Worm (Caenorhabditis elegans): ENCODE data around the gene sulp-5.

The sulp-5 gene

DNA sequence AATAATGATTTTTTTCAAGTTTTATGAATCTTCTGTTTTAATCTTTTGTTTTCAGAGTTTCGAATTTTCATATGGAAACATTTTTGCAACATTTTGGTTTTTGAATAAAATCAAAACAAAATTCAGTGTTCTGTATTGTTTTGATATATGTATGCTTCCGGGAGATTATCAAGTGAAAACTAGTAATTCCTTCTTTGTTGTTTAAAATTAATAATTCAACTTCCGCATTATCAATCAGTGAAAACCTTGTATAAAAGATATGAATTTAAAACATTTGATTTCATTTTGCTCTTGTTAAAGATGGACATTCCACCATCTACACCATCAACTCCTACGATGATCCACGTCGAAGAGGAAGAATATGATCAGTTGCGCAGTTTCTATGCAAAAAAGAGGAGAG lies at the start of gene sulp-5:
Gene sulp-5, plus strand, starts transcription at position 301 of the 400 bp plus-strand sequence.
- TF ChIP-seq unc-62 (GFP tag; optimal IDR thresholded peaks at IDR 0.05), result no peak
- no peak for TF ChIP-seq nhr-10 (tag; optimal IDR thresholded peaks at IDR 0.05)
- TF ChIP-seq unc-55 (GFP tag; optimal IDR thresholded peaks at IDR 0.05), result no peak
- TF ChIP-seq gmeb-1 (tag; optimal IDR thresholded peaks at IDR 0.05), result no peak
- TF ChIP-seq sma-9 (GFP tag; optimal IDR thresholded peaks at IDR 0.05), result no peak
- TF ChIP-seq sma-9 (tag; optimal IDR thresholded peaks at IDR 0.05), result no peak
- no peak for TF ChIP-seq ama-1 (optimal IDR thresholded peaks at IDR 0.05)
- TF ChIP-seq nhr-11 (tag; optimal IDR thresholded peaks at IDR 0.05), result no peak
- no peak for TF ChIP-seq snpc-4 (tag; optimal IDR thresholded peaks at IDR 0.05)
- no peak for TF ChIP-seq C34F6.9 (tag; optimal IDR thresholded peaks at IDR 0.05)
- no peak for TF ChIP-seq sem-4 (tag; optimal IDR thresholded peaks at IDR 0.05)
- TF ChIP-seq mbf-1 (tag; optimal IDR thresholded peaks at IDR 0.05), result no peak
- TF ChIP-seq blmp-1 (tag; optimal IDR thresholded peaks at IDR 0.05; ENCODE audit: insufficient read depth), result no peak
- TF ChIP-seq R02D3.7 (tag; optimal IDR thresholded peaks at IDR 0.05), result no peak
- no peak for TF ChIP-seq nhr-23 (tag; optimal IDR thresholded peaks at IDR 0.05)
- TF ChIP-seq nhr-12 (tag; optimal IDR thresholded peaks at IDR 0.05), result no peak
- no peak for TF ChIP-seq dmd-4 (tag; optimal IDR thresholded peaks at IDR 0.05)
- no peak for TF ChIP-seq lin-11 (tag; optimal IDR thresholded peaks at IDR 0.05)

DNA sequence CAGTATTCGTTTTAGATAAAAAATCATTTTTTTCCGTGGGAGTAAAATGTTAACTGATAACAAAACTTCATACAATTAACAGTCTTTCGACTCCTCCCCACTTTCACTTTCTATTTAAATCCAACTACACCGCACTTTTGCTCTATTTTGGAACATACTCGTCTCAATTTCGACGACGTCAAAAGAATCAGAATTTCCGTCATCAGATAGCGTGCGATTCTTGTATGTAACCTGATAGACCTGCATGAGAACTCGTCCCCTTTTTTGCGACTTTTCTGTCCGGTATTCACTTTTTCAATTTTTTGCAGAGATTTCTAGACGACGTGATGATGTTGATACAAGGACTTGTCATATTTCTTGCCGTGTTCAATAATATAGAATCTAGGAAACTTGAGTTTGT lies 46.5 kb upstream of the sulp-5 start, which contains the start of gene pho-8:
Gene pho-8, plus strand, starts transcription at position 301 of the 400 bp plus-strand sequence.
- no peak for TF ChIP-seq ztf-11 (tag; optimal IDR thresholded peaks at IDR 0.05)
- no peak for TF ChIP-seq ceh-82 (tag; optimal IDR thresholded peaks at IDR 0.05)

DNA sequence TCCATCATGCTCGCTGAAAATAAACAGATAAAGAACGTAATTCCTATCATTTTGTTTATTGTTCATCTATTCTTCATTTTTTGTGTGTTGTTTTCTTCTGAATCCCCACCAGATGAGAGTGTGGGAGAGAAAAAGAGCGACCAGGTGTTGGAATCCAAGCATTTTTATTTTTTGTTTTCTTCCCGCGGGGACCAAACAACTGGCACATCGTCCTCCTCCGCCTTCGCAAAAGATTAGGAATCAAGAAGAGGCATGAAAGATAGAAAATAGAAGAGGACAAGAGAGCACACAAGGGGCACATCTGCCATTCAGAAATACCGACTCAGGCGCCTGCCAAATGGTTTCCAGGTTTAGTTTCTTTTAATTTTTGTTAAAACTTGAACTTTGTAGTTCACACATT lies 43.8 kb upstream of the sulp-5 start, which contains the start of gene R13H4.2:
Gene R13H4.2, plus strand, starts transcription at position 319 of the 400 bp plus-strand sequence.
- peak; percentile 15 for TF ChIP-seq sma-9 (GFP tag; optimal IDR thresholded peaks at IDR 0.05)
- TF ChIP-seq sma-9 (tag; optimal IDR thresholded peaks at IDR 0.05), result no peak
- peak; percentile 36 for TF ChIP-seq F13H6.1 (tag; optimal IDR thresholded peaks at IDR 0.05)
- TF ChIP-seq lin-11 (tag; optimal IDR thresholded peaks at IDR 0.05), result no peak
- no peak for TF ChIP-seq C34F6.9 (tag; optimal IDR thresholded peaks at IDR 0.05)
- peak in 1 of 2 experiments; percentile 22 for TF ChIP-seq lsy-2 (tag; optimal IDR thresholded peaks at IDR 0.05)
- peak; percentile 18 for TF ChIP-seq nhr-129 (tag; optimal IDR thresholded peaks at IDR 0.05)

DNA sequence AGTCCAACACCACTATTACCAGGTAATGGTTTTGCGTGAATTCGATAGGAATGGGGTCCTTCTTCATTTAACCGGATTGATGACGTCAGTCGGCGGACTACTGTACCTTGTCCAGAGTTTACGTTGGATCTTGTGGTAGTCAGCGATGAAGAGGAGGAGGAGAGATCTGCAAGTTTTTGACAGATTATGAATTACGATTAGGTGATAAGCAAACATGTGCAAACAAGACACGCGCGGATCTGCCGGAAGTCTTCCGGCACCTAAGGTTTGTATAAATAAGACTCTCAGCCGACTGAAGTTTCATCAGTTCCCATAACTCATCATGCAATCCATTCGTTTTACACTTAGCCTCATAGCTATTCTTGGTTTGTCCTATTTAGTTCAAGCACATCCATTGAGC lies 40.6 kb upstream of the sulp-5 start, which contains the start of gene idpb-5:
Gene idpb-5, plus strand, starts transcription at position 301 of the 400 bp plus-strand sequence.
- TF ChIP-seq egl-27 (tag; optimal IDR thresholded peaks at IDR 0.05) (no peak), peb-1 (tag; optimal IDR thresholded peaks at IDR 0.05) (no peak), ztf-4 (tag; optimal IDR thresholded peaks at IDR 0.05) (no peak), unc-55 (GFP tag; optimal IDR thresholded peaks at IDR 0.05) (no peak), alr-1 (tag; optimal IDR thresholded peaks at IDR 0.05) (no peak), R02D3.7 (tag; optimal IDR thresholded peaks at IDR 0.05) (no peak), aly-2 (tag; optimal IDR thresholded peaks at IDR 0.05) (no peak), sem-4 (tag; optimal IDR thresholded peaks at IDR 0.05) (no peak), crh-2 (tag; optimal IDR thresholded peaks at IDR 0.05) (no peak), sma-3 (GFP tag; optimal IDR thresholded peaks at IDR 0.05) (no peak), lin-13 (GFP tag; optimal IDR thresholded peaks at IDR 0.05) (no peak), nhr-25 (tag; optimal IDR thresholded peaks at IDR 0.05) (no peak), blmp-1 (tag; optimal IDR thresholded peaks at IDR 0.05; ENCODE audit: insufficient read depth) (no peak), fos-1 (tag; optimal IDR thresholded peaks at IDR 0.05) (no peak)

DNA sequence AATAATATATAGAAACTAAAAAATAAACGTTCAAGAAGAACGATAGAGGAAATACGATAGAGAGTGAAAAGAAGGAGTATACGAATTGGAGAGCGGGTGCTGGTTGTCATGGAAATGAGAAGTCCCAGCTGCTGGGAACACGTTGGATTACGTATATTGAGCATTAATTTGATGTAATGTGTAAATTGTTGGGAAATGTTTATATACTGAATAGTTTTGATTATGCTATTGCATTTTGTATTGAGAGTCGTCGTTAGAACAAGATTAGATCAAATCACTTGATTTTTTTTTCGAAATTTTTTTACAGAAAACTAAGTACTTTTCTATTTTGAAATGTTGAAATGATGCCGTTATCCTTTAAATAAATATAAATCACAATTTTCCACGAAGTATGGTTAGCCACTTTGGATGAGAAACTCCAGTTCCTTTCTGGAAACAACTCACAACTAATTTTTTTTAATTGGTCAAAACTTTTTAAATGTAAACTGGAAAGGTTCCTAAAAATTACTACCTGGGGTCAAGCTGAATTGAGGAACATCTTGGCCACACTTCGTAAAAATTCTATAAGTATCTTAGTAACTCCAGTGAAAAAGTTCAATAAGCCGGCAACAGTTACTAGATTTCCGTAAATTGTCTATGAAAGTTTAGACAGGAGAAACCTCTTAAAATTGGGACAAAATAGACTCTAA lies 36.0 kb upstream of the sulp-5 start, which contains the start of gene nphp-4:
Gene nphp-4, minus strand, starts transcription at position 51 of the 689 bp plus-strand sequence.
- TF ChIP-seq peb-1 (tag; optimal IDR thresholded peaks at IDR 0.05) (no peak), zag-1 (tag; optimal IDR thresholded peaks at IDR 0.05) (no peak), elt-3 (tag; optimal IDR thresholded peaks at IDR 0.05) (no peak), sem-4 (tag; optimal IDR thresholded peaks at IDR 0.05) (no peak), nhr-237 (tag; optimal IDR thresholded peaks at IDR 0.05) (no peak), nhr-25 (tag; optimal IDR thresholded peaks at IDR 0.05) (no peak), snpc-4 (tag; optimal IDR thresholded peaks at IDR 0.05) (no peak)
